Fruit fly (Drosophila melanogaster) whole organism, prepupa: Measurements from ENCODE around the gene rt.
A peak's percentile ranks its signal among the peaks of the same experiment; 100 is the strongest.

ENCODE experiments used
- Blimp-1 ChIP-seq: fragments of 200-800 bp; sonication (Bioruptor generic); optimal IDR thresholded peaks from 3 replicates; lab custom pipeline; 2017; ENCODE audit warnings: missing biosample characterization, missing genetic modification characterization, mild to moderate bottlenecking, moderate library complexity, missing genetic modification reagents
- CG11294 ChIP-seq: fragments of 200-800 bp; sonication (Bioruptor generic); IDR thresholded peaks from 2 replicates; pipeline ENCODE4 v1.3.6; 2022; ENCODE audit warnings: missing biosample characterization, missing genetic modification characterization
- CG11762 ChIP-seq: fragments of 200-800 bp; sonication (Bioruptor generic); optimal IDR thresholded peaks from 3 replicates; lab custom pipeline; 2016; ENCODE audit warnings: missing biosample characterization, missing genetic modification characterization; ENCODE audit not compliant: insufficient read depth
- CG15336 ChIP-seq: fragments of 200-800 bp; sonication (Bioruptor generic); IDR thresholded peaks from 2 replicates; pipeline ENCODE4 v1.3.6; 2022; ENCODE audit warnings: missing biosample characterization, missing genetic modification characterization
- CG1621 ChIP-seq: fragments of 200-800 bp; sonication (Bioruptor generic); optimal IDR thresholded peaks from 3 replicates; lab custom pipeline; 2018; ENCODE audit warnings: missing biosample characterization, mild to moderate bottlenecking, missing genetic modification characterization
- CG16779 ChIP-seq: fragments of 200-800 bp; sonication (Bioruptor generic); optimal IDR thresholded peaks from 3 replicates; lab custom pipeline; 2017; ENCODE audit warnings: missing biosample characterization, mild to moderate bottlenecking, missing genetic modification characterization
- CG3032 ChIP-seq: fragments of 200-800 bp; optimal IDR thresholded peaks from 2 replicates; lab custom pipeline; 2019; ENCODE audit warnings: missing biosample characterization, mild to moderate bottlenecking, missing genetic modification characterization, moderate library complexity
- CG31627 ChIP-seq: fragments of 200-800 bp; sonication (Bioruptor generic); optimal IDR thresholded peaks from 3 replicates; lab custom pipeline; 2016; ENCODE audit warnings: missing biosample characterization, missing genetic modification characterization
- CG32006 ChIP-seq: fragments of 200-800 bp; sonication (Bioruptor generic); optimal IDR thresholded peaks from 3 replicates; lab custom pipeline; 2017; ENCODE audit warnings: missing biosample characterization, mild to moderate bottlenecking, missing genetic modification characterization
- CG3919 ChIP-seq: fragments of 200-800 bp; sonication (Bioruptor generic); optimal IDR thresholded peaks from 3 replicates; lab custom pipeline; 2016; ENCODE audit warnings: missing biosample characterization, missing genetic modification characterization
- CG4318 ChIP-seq: fragments of 200-800 bp; sonication (Bioruptor generic); optimal IDR thresholded peaks from 3 replicates; lab custom pipeline; 2017; ENCODE audit warnings: missing biosample characterization, mild to moderate bottlenecking, missing genetic modification characterization
- CG6163 ChIP-seq: fragments of 200-800 bp; sonication (Bioruptor generic); IDR thresholded peaks from 3 replicates; pipeline ENCODE4 v1.3.6; 2022; ENCODE audit warnings: missing biosample characterization, missing genetic modification characterization
- CG6276 ChIP-seq: fragments of 200-800 bp; sonication (Bioruptor generic); optimal IDR thresholded peaks from 2 replicates; lab custom pipeline; 2017; ENCODE audit warnings: missing biosample characterization, mild to moderate bottlenecking, missing genetic modification characterization
- CG6792 ChIP-seq: fragments of 200-800 bp; sonication (Bioruptor generic); optimal IDR thresholded peaks from 3 replicates; lab custom pipeline; 2016; ENCODE audit warnings: missing biosample characterization, missing genetic modification characterization
- CG6808 ChIP-seq: fragments of 200-800 bp; sonication (Bioruptor generic); optimal IDR thresholded peaks from 3 replicates; lab custom pipeline; 2017; ENCODE audit warnings: missing biosample characterization, missing genetic modification characterization, mild to moderate bottlenecking, moderate library complexity, missing genetic modification reagents
- CG6854 ChIP-seq: fragments of 200-800 bp; sonication (Bioruptor generic); optimal IDR thresholded peaks from 2 replicates; lab custom pipeline; 2017; ENCODE audit warnings: missing biosample characterization, mild to moderate bottlenecking, missing genetic modification characterization
- CG8119 ChIP-seq: fragments of 200-800 bp; sonication (Bioruptor generic); IDR thresholded peaks from 3 replicates; pipeline ENCODE4 v1.3.6; 2022; ENCODE audit warnings: missing biosample characterization, missing genetic modification characterization
- CG8319 ChIP-seq: fragments of 200-800 bp; sonication (Bioruptor generic); optimal IDR thresholded peaks from 3 replicates; lab custom pipeline; 2016; ENCODE audit warnings: missing biosample characterization, missing genetic modification characterization
- CG8632 ChIP-seq: fragments of 200-800 bp; sonication (Bioruptor generic); optimal IDR thresholded peaks from 3 replicates; lab custom pipeline; 2016; ENCODE audit warnings: missing biosample characterization, missing genetic modification characterization
- CG9139 ChIP-seq: fragments of 200-800 bp; sonication (Bioruptor generic); optimal IDR thresholded peaks from 3 replicates; lab custom pipeline; 2017; ENCODE audit warnings: missing biosample characterization, mild to moderate bottlenecking, missing genetic modification characterization
- Eip75B ChIP-seq: fragments of 200-800 bp; sonication (Bioruptor generic); optimal IDR thresholded peaks from 3 replicates; lab custom pipeline; 2016; ENCODE audit warnings: missing biosample characterization, missing genetic modification characterization
- Eip93F ChIP-seq: fragments of 200-800 bp; sonication (Bioruptor generic); optimal IDR thresholded peaks from 2 replicates; lab custom pipeline; 2016; ENCODE audit warnings: missing biosample characterization, mild to moderate bottlenecking, missing genetic modification characterization
- Ets96B ChIP-seq: fragments of 200-800 bp; optimal IDR thresholded peaks from 2 replicates; lab custom pipeline; 2019; ENCODE audit warnings: missing biosample characterization, mild to moderate bottlenecking, missing genetic modification characterization, moderate library complexity
- Gug ChIP-seq: fragments of 200-800 bp; sonication (Bioruptor generic); IDR thresholded peaks from 2 replicates; pipeline ENCODE4 v1.3.6; 2022; ENCODE audit warnings: missing biosample characterization, missing genetic modification characterization
- Hr38 ChIP-seq: sonication (Bioruptor generic); optimal IDR thresholded peaks from 2 replicates; lab custom pipeline; 2016; ENCODE audit warnings: missing biosample characterization, missing genetic modification characterization
- Hr39 ChIP-seq: fragments of 200-800 bp; sonication (Bioruptor generic); optimal IDR thresholded peaks from 2 replicates; lab custom pipeline; 2016; ENCODE audit warnings: missing biosample characterization, missing genetic modification characterization
- Hr4 ChIP-seq: fragments of 200-800 bp; sonication (Bioruptor generic); optimal IDR thresholded peaks from 3 replicates; lab custom pipeline; 2016; ENCODE audit warnings: missing biosample characterization, missing genetic modification characterization
- Lpt ChIP-seq: fragments of 200-800 bp; sonication (Bioruptor generic); optimal IDR thresholded peaks from 3 replicates; lab custom pipeline; 2016; ENCODE audit warnings: missing biosample characterization, missing genetic modification characterization
- OdsH ChIP-seq: fragments of 200-800 bp; sonication (Bioruptor generic); optimal IDR thresholded peaks from 3 replicates; lab custom pipeline; 2016; ENCODE audit warnings: missing biosample characterization, missing genetic modification characterization
- Smox ChIP-seq: fragments of 200-800 bp; sonication (Bioruptor generic); optimal IDR thresholded peaks from 3 replicates; lab custom pipeline; 2016; ENCODE audit warnings: missing biosample characterization, missing genetic modification characterization
- Sox102F ChIP-seq: fragments of 200-800 bp; sonication (Bioruptor generic); optimal IDR thresholded peaks from 2 replicates; lab custom pipeline; 2016; ENCODE audit warnings: missing biosample characterization, mild to moderate bottlenecking, missing genetic modification characterization
- Sox14 ChIP-seq: fragments of 200-800 bp; sonication (Bioruptor generic); optimal IDR thresholded peaks from 3 replicates; lab custom pipeline; 2016; ENCODE audit warnings: missing biosample characterization, missing genetic modification characterization
- Sox15 ChIP-seq: fragments of 200-800 bp; sonication (Bioruptor generic); optimal IDR thresholded peaks from 3 replicates; lab custom pipeline; 2016; ENCODE audit warnings: missing biosample characterization, missing genetic modification characterization
- achi ChIP-seq: fragments of 200-800 bp; sonication (Bioruptor generic); optimal IDR thresholded peaks from 3 replicates; lab custom pipeline; 2016; ENCODE audit warnings: missing biosample characterization, missing genetic modification characterization
- acj6 ChIP-seq: fragments of 200-800 bp; sonication (Bioruptor generic); optimal IDR thresholded peaks from 3 replicates; lab custom pipeline; 2016; ENCODE audit warnings: missing biosample characterization, missing genetic modification characterization
- cyc ChIP-seq: fragments of 200-800 bp; sonication (Bioruptor generic); optimal IDR thresholded peaks from 3 replicates; lab custom pipeline; 2016; ENCODE audit warnings: missing biosample characterization, missing genetic modification characterization
- dac ChIP-seq: fragments of 200-800 bp; sonication (Bioruptor generic); optimal IDR thresholded peaks from 2 replicates; lab custom pipeline; 2017; ENCODE audit warnings: missing biosample characterization, mild to moderate bottlenecking, missing genetic modification characterization
- dsx ChIP-seq: fragments of 200-800 bp; optimal IDR thresholded peaks from 3 replicates; lab custom pipeline; 2019; ENCODE audit warnings: missing biosample characterization, mild to moderate bottlenecking, missing genetic modification characterization, moderate library complexity; ENCODE audit not compliant: poor library complexity, severe bottlenecking
- eg ChIP-seq: fragments of 200-800 bp; sonication (Bioruptor generic); IDR thresholded peaks from 3 replicates; pipeline ENCODE4 v1.3.6; 2022; ENCODE audit warnings: missing biosample characterization, missing genetic modification characterization
- esn ChIP-seq: fragments of 200-800 bp; sonication (Bioruptor generic); optimal IDR thresholded peaks from 2 replicates; lab custom pipeline; 2016; ENCODE audit warnings: missing biosample characterization, mild to moderate bottlenecking, missing genetic modification characterization, moderate library complexity
- fd59A ChIP-seq: fragments of 200-800 bp; sonication (Bioruptor generic); optimal IDR thresholded peaks from 2 replicates; lab custom pipeline; 2017; ENCODE audit warnings: missing biosample characterization, mild to moderate bottlenecking, missing genetic modification characterization, missing genetic modification reagents
- fd85E ChIP-seq: fragments of 200-800 bp; sonication (Bioruptor generic); optimal IDR thresholded peaks from 3 replicates; lab custom pipeline; 2016; ENCODE audit warnings: missing biosample characterization, missing genetic modification characterization
- fkh ChIP-seq: fragments of 200-800 bp; sonication (Bioruptor generic); optimal IDR thresholded peaks from 3 replicates; lab custom pipeline; 2017; ENCODE audit warnings: missing biosample characterization, mild to moderate bottlenecking, missing genetic modification characterization, moderate library complexity
- lz ChIP-seq: fragments of 200-800 bp; sonication (Bioruptor generic); optimal IDR thresholded peaks from 3 replicates; lab custom pipeline; 2016; ENCODE audit warnings: missing biosample characterization, missing genetic modification characterization
- net ChIP-seq: fragments of 200-800 bp; sonication (Bioruptor generic); optimal IDR thresholded peaks from 3 replicates; lab custom pipeline; 2016; ENCODE audit warnings: missing biosample characterization, missing genetic modification characterization
- pdm3 ChIP-seq: fragments of 200-800 bp; sonication (Bioruptor generic); optimal IDR thresholded peaks from 3 replicates; lab custom pipeline; 2016; ENCODE audit warnings: missing biosample characterization, missing genetic modification characterization
- salr ChIP-seq, 2 experiments: fragments of 200-800 bp; sonication (Bioruptor generic); optimal IDR thresholded peaks; 3 replicates each; lab custom pipeline; 2016 to 2018; ENCODE audit warnings: missing biosample characterization in 2 of 2, missing genetic modification characterization in 2 of 2, mild to moderate bottlenecking in 1 of 2
- spab ChIP-seq: fragments of 200-800 bp; sonication (Bioruptor generic); optimal IDR thresholded peaks from 2 replicates; lab custom pipeline; 2017; ENCODE audit warnings: missing biosample characterization, mild to moderate bottlenecking, missing genetic modification characterization, missing genetic modification reagents
- svp ChIP-seq: fragments of 200-800 bp; sonication (Bioruptor generic); peaks from one replicate; lab custom pipeline; 2016; ENCODE audit warnings: missing biosample characterization, missing genetic modification characterization
- vri ChIP-seq: fragments of 200-800 bp; sonication (Bioruptor generic); optimal IDR thresholded peaks from 3 replicates; lab custom pipeline; 2016; ENCODE audit warnings: missing biosample characterization, mild to moderate bottlenecking, missing genetic modification characterization

rt gene

dm6 chr3L:11587720-11588580, at the start of gene rt:
Gene rt (minus strand): TSS chr3L:11587770.
- TF ChIP-seq Sox102F (GFP tag; lab: Kevin White, UChicago) = peak; percentile 78
- peak; percentile 52 to 81 for TF ChIP-seq salr (GFP tag; optimal IDR thresholded peaks at IDR 0.05; lab: Kevin White, UChicago)
- peak; percentile 62 for TF ChIP-seq Hr39 (GFP tag; lab: Kevin White, UChicago)
- peak; percentile 83 for TF ChIP-seq Hr4 (GFP tag; lab: Kevin White, UChicago)
- peak; percentile 88 for TF ChIP-seq CG1621 (tag; lab: Kevin White, UChicago)
- TF ChIP-seq eg (GFP tag; lab: Robert Waterston, UW) = peak; percentile 74; the same call in 2 of the 3 replicates
- TF ChIP-seq Sox14 (GFP tag; lab: Kevin White, UChicago) = peak; percentile 88
- TF ChIP-seq Lpt (GFP tag; lab: Kevin White, UChicago) = peak; percentile 67
- peak; percentile 70 for TF ChIP-seq CG11762 (GFP tag; lab: Kevin White, UChicago)
- peak; percentile 90 for TF ChIP-seq CG6808 (GFP tag; lab: Kevin White, UChicago)
- peak; percentile 76 for TF ChIP-seq achi
- TF ChIP-seq CG8319 (GFP tag; lab: Kevin White, UChicago) = peak; percentile 69
- peak; percentile 78; the same call in 2 of the 3 replicates for TF ChIP-seq CG6163 (GFP tag; lab: Robert Waterston, UW)
- peak; percentile 78 for TF ChIP-seq Smox (GFP tag; lab: Kevin White, UChicago)
- peak; percentile 86 for TF ChIP-seq spab (GFP tag; lab: Kevin White, UChicago)
- TF ChIP-seq vri (GFP tag; lab: Kevin White, UChicago) = peak; percentile 51
- peak; percentile 77 for TF ChIP-seq acj6 (GFP tag; lab: Kevin White, UChicago)
- peak; percentile 84 for TF ChIP-seq net (GFP tag; lab: Kevin White, UChicago)
- peak; percentile 63 for TF ChIP-seq Gug (GFP tag; lab: Robert Waterston, UW)
- peak; percentile 92 for TF ChIP-seq svp (GFP tag; lab: Kevin White, UChicago)
- peak; percentile 80 for TF ChIP-seq CG6792
- peak; percentile 62 for TF ChIP-seq Sox15
- peak; percentile 81 for TF ChIP-seq CG16779 (tag; lab: Kevin White, UChicago)
- TF ChIP-seq OdsH = peak; percentile 77
- TF ChIP-seq Eip93F (GFP tag; lab: Kevin White, UChicago) = peak; percentile 51
- TF ChIP-seq CG6276 = peak; percentile 82
- peak; percentile 83 for TF ChIP-seq CG8119
- peak; percentile 88 for TF ChIP-seq Ets96B (tag; lab: Kevin White, UChicago)
- TF ChIP-seq fd59A (GFP tag; lab: Kevin White, UChicago) = peak; percentile 90
- TF ChIP-seq CG15336 (GFP tag; lab: Robert Waterston, UW) = peak; percentile 84
- TF ChIP-seq CG8632 (GFP tag; lab: Kevin White, UChicago) = peak; percentile 70
- no peak for TF ChIP-seq fd85E
- TF ChIP-seq dac (GFP tag; lab: Kevin White, UChicago) = peak; percentile 72
- TF ChIP-seq CG6854 (GFP tag; lab: Kevin White, UChicago) = peak; percentile 81
- TF ChIP-seq CG3032 (tag; lab: Kevin White, UChicago) = peak; percentile 94
- peak; percentile 75 for TF ChIP-seq CG31627 (GFP tag; lab: Kevin White, UChicago)
- TF ChIP-seq pdm3 = peak; percentile 82
- TF ChIP-seq CG32006 (GFP tag; lab: Kevin White, UChicago) = peak; percentile 83
- peak; percentile 82 for TF ChIP-seq CG9139 (GFP tag; lab: Kevin White, UChicago)
- peak; percentile 82 for TF ChIP-seq esn (GFP tag; lab: Kevin White, UChicago)
- peak; percentile 85 for TF ChIP-seq Eip75B (GFP tag; lab: Kevin White, UChicago)
- TF ChIP-seq CG11294 (GFP tag; lab: Robert Waterston, UW) = peak; percentile 56; the same call in 1 of the 2 replicates
- TF ChIP-seq Blimp-1 (GFP tag; lab: Kevin White, UChicago) = no peak
- no peak for TF ChIP-seq Hr38 (GFP tag; lab: Kevin White, UChicago)
- TF ChIP-seq lz (GFP tag; lab: Kevin White, UChicago) = peak; percentile 83
- TF ChIP-seq fkh (GFP tag; lab: Kevin White, UChicago) = no peak
- peak; percentile 85 for TF ChIP-seq dsx (GFP tag; lab: Kevin White, UChicago)
- TF ChIP-seq cyc (GFP tag; lab: Kevin White, UChicago) = peak; percentile 77
- peak; percentile 79 for TF ChIP-seq CG3919 (GFP tag; lab: Kevin White, UChicago)
- peak; percentile 61 for TF ChIP-seq CG4318
